Worm (Caenorhabditis elegans): ENCODE data around the gene grl-7.

ce11 chrV:11316801-11317200 lies 30.0 kb downstream of the grl-7 start, which contains the start of gene cutl-18:
- TF ChIP-seq elt-3 (tag; optimal IDR thresholded peaks at IDR 0.05) (no peak), lin-15B (tag; optimal IDR thresholded peaks at IDR 0.05) (no peak), mep-1 (tag; optimal IDR thresholded peaks at IDR 0.05) (no peak), elt-2 (tag; optimal IDR thresholded peaks at IDR 0.05) (no peak), nhr-237 (tag; optimal IDR thresholded peaks at IDR 0.05) (no peak), grh-1 (GFP tag; IDR thresholded peaks at IDR 0.05) (no peak), aly-2 (tag; optimal IDR thresholded peaks at IDR 0.05) (no peak), lin-39 (tag; optimal IDR thresholded peaks at IDR 0.05) (no peak), nhr-47 (tag; optimal IDR thresholded peaks at IDR 0.05) (no peak), sox-4 (tag; optimal IDR thresholded peaks at IDR 0.05) (no peak)
